Worm (Caenorhabditis elegans) whole organism, L1 larva: ENCODE measurements around the gene ugt-14.
A peak's percentile ranks its signal among the peaks of the same experiment; 100 is the strongest.

Experiments used
- C04F5.9 ChIP-seq: sonication (generic microtip); optimal IDR thresholded peaks from 2 replicates; lab custom pipeline; 2016; ENCODE audit warnings: missing genetic modification characterization, missing compliant biosample characterization
- C16A3.4 ChIP-seq: fragments of 150-350 bp; optimal IDR thresholded peaks from 2 replicates; lab custom pipeline; 2014; ENCODE audit warnings: missing biosample characterization, missing genetic modification characterization
- C34B4.2 ChIP-seq: sonication (generic microtip); optimal IDR thresholded peaks from 2 replicates; lab custom pipeline; 2017; ENCODE audit warnings: mild to moderate bottlenecking, missing genetic modification characterization, missing compliant biosample characterization
- F16B12.6 ChIP-seq: fragments of 150-350 bp; optimal IDR thresholded peaks from 2 replicates; lab custom pipeline; 2014; ENCODE audit warnings: missing biosample characterization, missing genetic modification characterization
- blmp-1 ChIP-seq: fragments of 150-350 bp; optimal IDR thresholded peaks from 2 replicates; lab custom pipeline; 2014; ENCODE audit warnings: missing biosample characterization, missing genetic modification characterization
- ceh-8 ChIP-seq: fragments of 200-800 bp; sonication (Bioruptor generic); optimal IDR thresholded peaks from 2 replicates; lab custom pipeline; 2018; ENCODE audit warnings: mild to moderate bottlenecking, missing genetic modification characterization, moderate library complexity, missing compliant biosample characterization
- ceh-82 ChIP-seq, 3 experiments: fragments of 150-350 bp in 1 of 3; sonication (generic microtip) in 2 of 3; optimal IDR thresholded peaks; 2 replicates each; lab custom pipeline; 2014 to 2017; ENCODE audit warnings: missing biosample characterization in 3 of 3, missing genetic modification characterization in 3 of 3
- ceh-88 ChIP-seq: fragments of 200-800 bp; sonication (Bioruptor generic); IDR thresholded peaks from 2 replicates; pipeline ENCODE4 v1.3.6; 2022; ENCODE audit warnings: missing genetic modification characterization, missing compliant biosample characterization
- ces-1 ChIP-seq: fragments of 150-350 bp; optimal IDR thresholded peaks from 2 replicates; lab custom pipeline; 2014; ENCODE audit warnings: missing biosample characterization, missing genetic modification reagents, missing genetic modification characterization
- egl-13 ChIP-seq: sonication (generic microtip); optimal IDR thresholded peaks from 2 replicates; lab custom pipeline; 2016; ENCODE audit warnings: missing genotype, missing genetic modification reagents, missing genetic modification characterization, missing compliant biosample characterization
- elt-2 ChIP-seq: sonication (generic microtip); optimal IDR thresholded peaks from 2 replicates; lab custom pipeline; 2016; ENCODE audit warnings: missing genetic modification characterization, mild to moderate bottlenecking, inconsistent platforms, missing compliant biosample characterization, missing genetic modification reagents
- fkh-8 ChIP-seq: sonication (generic microtip); optimal IDR thresholded peaks from 2 replicates; lab custom pipeline; 2016; ENCODE audit warnings: mild to moderate bottlenecking, missing genetic modification characterization, missing compliant biosample characterization
- fos-1 ChIP-seq: fragments of 150-350 bp; optimal IDR thresholded peaks from 2 replicates; lab custom pipeline; 2014; ENCODE audit warnings: missing biosample characterization, missing genetic modification characterization
- hlh-17 ChIP-seq: fragments of 200-800 bp; sonication (Bioruptor generic); optimal IDR thresholded peaks from 2 replicates; lab custom pipeline; 2018; ENCODE audit warnings: missing genetic modification characterization, mild to moderate bottlenecking, missing compliant biosample characterization, moderate library complexity, borderline replicate concordance
- hpl-2 ChIP-seq: fragments of 150-350 bp; optimal IDR thresholded peaks from 2 replicates; lab custom pipeline; 2014; ENCODE audit warnings: missing biosample characterization, missing genetic modification reagents, missing genetic modification characterization
- irx-1 ChIP-seq: sonication (generic microtip); optimal IDR thresholded peaks from 2 replicates; lab custom pipeline; 2016; ENCODE audit warnings: missing genetic modification characterization, missing compliant biosample characterization
- jun-1 ChIP-seq: fragments of 150-350 bp; optimal IDR thresholded peaks from 2 replicates; lab custom pipeline; 2014; ENCODE audit warnings: missing biosample characterization, missing genetic modification reagents, missing genetic modification characterization
- lin-15B ChIP-seq: fragments of 150-350 bp; sonication (generic microtip); optimal IDR thresholded peaks from 3 replicates; lab custom pipeline; 2014; ENCODE audit warnings: missing biosample characterization, missing genetic modification characterization
- lsy-2 ChIP-seq, 2 experiments: fragments of 150-350 bp; optimal IDR thresholded peaks; 2 replicates each; lab custom pipeline; 2014; ENCODE audit warnings: missing biosample characterization in 2 of 2, missing genetic modification characterization in 2 of 2
- mab-9 ChIP-seq: fragments of 200-800 bp; sonication (Bioruptor generic); IDR thresholded peaks from 2 replicates; pipeline ENCODE4 v1.3.6; 2022; ENCODE audit warnings: missing genetic modification reagents, missing genetic modification characterization, missing compliant biosample characterization
- mef-2 ChIP-seq: fragments of 150-350 bp; optimal IDR thresholded peaks from 2 replicates; lab custom pipeline; 2014; ENCODE audit warnings: missing biosample characterization, missing genetic modification characterization
- mep-1 ChIP-seq: fragments of 150-350 bp; optimal IDR thresholded peaks from 2 replicates; lab custom pipeline; 2014; ENCODE audit warnings: missing biosample characterization, missing genetic modification characterization
- nhr-19 ChIP-seq: fragments of 200-800 bp; sonication (Bioruptor generic); conservative IDR thresholded peaks from 2 replicates; pipeline ENCODE4 v1.3.6; 2022; ENCODE audit warnings: missing genetic modification characterization, missing compliant biosample characterization
- nhr-20 ChIP-seq: sonication (generic microtip); optimal IDR thresholded peaks from 2 replicates; lab custom pipeline; 2016; ENCODE audit warnings: mild to moderate bottlenecking, missing genetic modification characterization, missing compliant biosample characterization
- nhr-28 ChIP-seq: fragments of 150-350 bp; optimal IDR thresholded peaks from 2 replicates; lab custom pipeline; 2014; ENCODE audit warnings: missing biosample characterization, missing genetic modification characterization
- nhr-76 ChIP-seq: sonication (generic microtip); optimal IDR thresholded peaks from 2 replicates; lab custom pipeline; 2017; ENCODE audit warnings: missing biosample characterization, missing genetic modification characterization
- nhr-90 ChIP-seq: sonication (generic microtip); optimal IDR thresholded peaks from 2 replicates; lab custom pipeline; 2016; ENCODE audit warnings: mild to moderate bottlenecking, missing genetic modification characterization, missing compliant biosample characterization; ENCODE audit not compliant: poor library complexity
- pag-3 ChIP-seq: sonication (generic microtip); optimal IDR thresholded peaks from 2 replicates; lab custom pipeline; 2017; ENCODE audit warnings: missing genetic modification characterization, mild to moderate bottlenecking, missing compliant biosample characterization, antibody characterized with exemption, borderline replicate concordance; ENCODE audit not compliant: insufficient read depth
- pax-3 ChIP-seq: fragments of 200-800 bp; sonication (Bioruptor generic); optimal IDR thresholded peaks from 2 replicates; lab custom pipeline; 2018; ENCODE audit warnings: mild to moderate bottlenecking, missing genetic modification characterization, moderate library complexity, missing compliant biosample characterization
- rnt-1 ChIP-seq: sonication (generic microtip); optimal IDR thresholded peaks from 2 replicates; lab custom pipeline; 2016; ENCODE audit warnings: mild to moderate bottlenecking, missing genetic modification characterization, moderate library complexity, missing compliant biosample characterization
- skn-1 ChIP-seq: fragments of 150-350 bp; optimal IDR thresholded peaks from 2 replicates; lab custom pipeline; 2014; ENCODE audit warnings: missing biosample characterization, missing genetic modification characterization
- snpc-4 ChIP-seq: fragments of 150-350 bp; optimal IDR thresholded peaks from 2 replicates; lab custom pipeline; 2014; ENCODE audit warnings: missing biosample characterization, missing genetic modification characterization
- tbx-2 ChIP-seq: sonication (generic microtip); optimal IDR thresholded peaks from 2 replicates; lab custom pipeline; 2016; ENCODE audit warnings: missing genetic modification characterization, missing compliant biosample characterization
- xbp-1 ChIP-seq: sonication (generic microtip); optimal IDR thresholded peaks from 2 replicates; lab custom pipeline; 2016; ENCODE audit warnings: missing genetic modification characterization, missing compliant biosample characterization
- ztf-11 ChIP-seq, 2 experiments: sonication (generic microtip); optimal IDR thresholded peaks; 2 replicates each; lab custom pipeline; 2016 to 2017; ENCODE audit warnings: missing genetic modification characterization in 2 of 2, missing biosample characterization in 1 of 2, missing compliant biosample characterization in 1 of 2
- ztf-4 ChIP-seq: fragments of 150-350 bp; optimal IDR thresholded peaks from 2 replicates; lab custom pipeline; 2014; ENCODE audit warnings: missing biosample characterization, missing genetic modification characterization

The ugt-14 gene

ce11 chrV:4918664-4919257 lies 12.7 kb downstream of the ugt-14 start, which contains the start of gene C02E7.6:
TSS of gene C02E7.6 (plus strand) at chrV:4919207.
- TF ChIP-seq xbp-1 (tag; lab: Kevin White, UChicago): no peak
- peak; percentile 88 for TF ChIP-seq blmp-1 (tag; lab: Kevin White, UChicago)
- TF ChIP-seq fos-1 (tag; lab: Kevin White, UChicago): no peak
- no peak for TF ChIP-seq nhr-76 (tag; lab: Kevin White, UChicago)
- peak; percentile 2 for TF ChIP-seq jun-1 (tag; lab: Kevin White, UChicago)
- no peak for TF ChIP-seq ces-1
- TF ChIP-seq C34B4.2 (tag; lab: Kevin White, UChicago): no peak
- no peak for TF ChIP-seq irx-1
- no peak for TF ChIP-seq fkh-8 (tag; lab: Kevin White, UChicago)
- TF ChIP-seq nhr-20: no peak
- peak; percentile 81 for TF ChIP-seq ztf-4 (tag; lab: Kevin White, UChicago)

ce11 chrV:4920690-4921152 lies 14.7 kb downstream of the ugt-14 start, which contains the start of the genes C02E7.8 and srh-23:
TSS of gene C02E7.8 (minus strand) at chrV:4920790.
TSS of gene srh-23 (plus strand) at chrV:4921102.
- TF ChIP-seq blmp-1 (tag; lab: Kevin White, UChicago) (peak; percentile 33), lin-15B (tag; lab: Kevin White, UChicago) (no peak)

ce11 chrV:4922024-4922423 lies 16.0 kb downstream of the ugt-14 start, which contains the start of gene srh-22:
TSS of gene srh-22 (plus strand) at chrV:4922324.
- TF ChIP-seq ztf-4 (tag; lab: Kevin White, UChicago): no peak
- TF ChIP-seq C16A3.4 (tag; lab: Kevin White, UChicago): no peak
- no peak for TF ChIP-seq egl-13
- no peak for TF ChIP-seq tbx-2 (tag; lab: Kevin White, UChicago)
- no peak for TF ChIP-seq lsy-2 (tag; optimal IDR thresholded peaks at IDR 0.05; lab: Kevin White, UChicago)
- TF ChIP-seq F16B12.6 (tag; lab: Kevin White, UChicago): no peak
- no peak for TF ChIP-seq pag-3 (tag; lab: Kevin White, UChicago)
- no peak for TF ChIP-seq ceh-88
- TF ChIP-seq pax-3 (tag; lab: Kevin White, UChicago): no peak
- TF ChIP-seq ceh-82 (tag; optimal IDR thresholded peaks at IDR 0.05; lab: Kevin White, UChicago): no peak
- no peak for TF ChIP-seq hlh-17 (GFP tag; lab: Kevin White, UChicago)
- no peak for TF ChIP-seq C04F5.9 (tag; lab: Kevin White, UChicago)
- no peak for TF ChIP-seq ceh-8
- TF ChIP-seq mab-9 (GFP tag; lab: Robert Waterston, UW): no peak
- TF ChIP-seq rnt-1 (tag; lab: Kevin White, UChicago): no peak
- no peak for TF ChIP-seq nhr-90
- TF ChIP-seq elt-2 (tag; lab: Kevin White, UChicago): no peak
- no peak for TF ChIP-seq hpl-2 (GFP tag; lab: Kevin White, UChicago)
- TF ChIP-seq mep-1 (tag; lab: Kevin White, UChicago): no peak

ce11 chrV:4924618-4925017 lies 18.6 kb downstream of the ugt-14 start, which contains the start of gene srh-20:
TSS of gene srh-20 (plus strand) at chrV:4924918.
- TF ChIP-seq skn-1 (tag; lab: Kevin White, UChicago) (no peak), ztf-11 (tag; optimal IDR thresholded peaks at IDR 0.05; lab: Kevin White, UChicago) (no peak), snpc-4 (tag; lab: Kevin White, UChicago) (no peak), mef-2 (tag; lab: Kevin White, UChicago) (no peak), nhr-28 (tag; lab: Kevin White, UChicago) (no peak), ceh-8 (no peak), nhr-19 (GFP tag; lab: Robert Waterston, UW) (no peak)
